Fruit fly (Drosophila melanogaster) whole organism, prepupa: ENCODE results near the gene Cpr65Az.

Experiments used
- CG32006 ChIP-seq: fragments of 200-800 bp; sonication (Bioruptor generic); optimal IDR thresholded peaks from 3 replicates; lab custom pipeline; 2017; ENCODE audit warnings: missing biosample characterization, mild to moderate bottlenecking, missing genetic modification characterization
- CG34406 ChIP-seq: fragments of 200-800 bp; sonication (Bioruptor generic); optimal IDR thresholded peaks from 3 replicates; lab custom pipeline; 2016; ENCODE audit warnings: missing biosample characterization, missing genetic modification characterization
- Ets96B ChIP-seq: fragments of 200-800 bp; optimal IDR thresholded peaks from 2 replicates; lab custom pipeline; 2019; ENCODE audit warnings: missing biosample characterization, mild to moderate bottlenecking, missing genetic modification characterization, moderate library complexity
- Gug ChIP-seq: fragments of 200-800 bp; sonication (Bioruptor generic); IDR thresholded peaks from 2 replicates; pipeline ENCODE4 v1.3.6; 2022; ENCODE audit warnings: missing biosample characterization, missing genetic modification characterization
- Hr38 ChIP-seq: sonication (Bioruptor generic); optimal IDR thresholded peaks from 2 replicates; lab custom pipeline; 2016; ENCODE audit warnings: missing biosample characterization, missing genetic modification characterization
- fkh ChIP-seq: fragments of 200-800 bp; sonication (Bioruptor generic); optimal IDR thresholded peaks from 3 replicates; lab custom pipeline; 2017; ENCODE audit warnings: missing biosample characterization, mild to moderate bottlenecking, missing genetic modification characterization, moderate library complexity
- pdm3 ChIP-seq: fragments of 200-800 bp; sonication (Bioruptor generic); optimal IDR thresholded peaks from 3 replicates; lab custom pipeline; 2016; ENCODE audit warnings: missing biosample characterization, missing genetic modification characterization
- topi ChIP-seq: fragments of 200-800 bp; sonication (Bioruptor generic); optimal IDR thresholded peaks from 3 replicates; lab custom pipeline; 2016; ENCODE audit warnings: missing biosample characterization, missing genetic modification characterization

DNA sequence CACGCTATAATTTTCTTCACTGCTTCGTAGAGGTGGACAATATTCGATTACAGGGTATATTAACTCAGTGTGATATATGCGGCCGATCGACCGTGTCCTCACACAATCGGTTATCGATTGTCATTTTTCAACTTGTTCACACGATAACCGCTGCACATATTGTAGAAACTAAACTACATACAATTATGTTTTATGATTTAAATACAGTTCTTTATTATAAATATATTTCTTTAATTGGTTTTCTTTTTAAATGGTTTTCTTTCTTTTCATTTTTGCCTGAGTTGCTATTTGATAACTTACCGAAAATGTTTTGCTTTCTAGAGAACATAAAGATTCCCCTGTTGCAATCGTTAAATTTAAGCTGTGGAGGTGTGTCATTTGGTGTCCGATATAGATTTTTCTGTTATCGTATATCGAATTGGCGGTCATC is 13.2 kb downstream of the Cpr65Az start, which contains the start of the genes fmt and CG7376:
- TF ChIP-seq CG32006 (GFP tag; lab: Kevin White, UChicago) (no peak), topi (GFP tag; lab: Kevin White, UChicago) (no peak), Hr38 (no peak), fkh (GFP tag; lab: Kevin White, UChicago) (no peak), Gug (GFP tag; lab: Robert Waterston, UW) (peak; percentile 14; the same call in 1 of the 2 replicates), pdm3 (GFP tag; lab: Kevin White, UChicago) (no peak), CG34406 (GFP tag; lab: Kevin White, UChicago) (no peak), Ets96B (tag; lab: Kevin White, UChicago) (no peak)
